Fruit fly (Drosophila melanogaster): ENCODE measurements around the gene CG15253.

Gene CG15253

DNA sequence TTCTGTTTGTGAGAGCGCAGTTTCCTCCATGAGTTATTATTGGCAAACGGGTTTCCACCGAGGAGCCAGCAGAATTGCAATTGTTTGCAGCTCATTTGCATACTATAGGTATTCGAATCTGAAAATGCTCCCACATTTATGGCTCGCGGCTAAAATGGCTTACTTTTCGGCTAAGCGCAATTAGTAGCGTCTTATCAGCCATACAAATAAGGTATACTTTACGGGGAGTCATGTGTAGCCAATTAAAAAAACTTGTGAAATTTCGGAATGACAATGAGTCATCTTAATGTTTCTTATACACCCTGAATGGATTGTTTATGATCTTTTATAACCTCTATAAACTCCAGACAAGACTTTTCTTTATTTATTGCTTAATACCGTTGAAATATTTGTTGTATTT lies 7.0 kb downstream of the CG15253 start:
- no peak for TF ChIP-seq CG10147 (GFP tag; optimal IDR thresholded peaks at IDR 0.05)
- TF ChIP-seq fd102C (GFP tag; optimal IDR thresholded peaks at IDR 0.05) = no peak
- TF ChIP-seq Vsx1 (GFP tag; optimal IDR thresholded peaks at IDR 0.05) = peak; percentile 69
- no peak for TF ChIP-seq Sox100B (GFP tag; optimal IDR thresholded peaks at IDR 0.05)
- no peak for TF ChIP-seq CG11398 (GFP tag; optimal IDR thresholded peaks at IDR 0.05)
- TF ChIP-seq stc (GFP tag; IDR thresholded peaks at IDR 0.05) = no peak
- TF ChIP-seq CG3995 (GFP tag; optimal IDR thresholded peaks at IDR 0.05) = peak; percentile 72
- TF ChIP-seq kay (GFP tag; optimal IDR thresholded peaks at IDR 0.05) = peak; percentile 26
- no peak for TF ChIP-seq tgo (GFP tag; IDR thresholded peaks at IDR 0.05)
- no peak for TF ChIP-seq CG16779 (GFP tag; IDR thresholded peaks at IDR 0.05)
- no peak for TF ChIP-seq MBD-R2 (GFP tag; IDR thresholded peaks at IDR 0.05)

Measured in whole organism, embryonic.